Worm (Caenorhabditis elegans): ENCODE data around the gene unc-36.

Gene unc-36

DNA sequence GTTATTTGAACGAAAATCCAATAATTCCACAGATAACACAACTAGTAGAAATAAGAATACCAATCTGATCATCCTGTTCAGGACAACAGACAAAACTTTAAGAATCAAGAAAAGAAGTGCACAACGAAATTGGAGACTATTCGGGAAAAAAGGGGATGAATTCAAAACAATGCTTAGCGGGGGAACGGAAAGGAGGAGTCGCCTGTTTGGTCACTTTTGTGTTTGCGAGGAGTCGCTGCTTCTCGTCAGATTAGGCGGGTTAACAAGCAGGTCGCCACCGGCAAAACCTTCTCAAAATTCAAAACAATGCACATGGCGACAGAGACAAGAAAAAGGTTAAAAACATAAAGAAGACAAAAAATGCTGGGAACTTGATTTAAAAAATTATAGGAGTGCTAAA is 8.8 kb upstream of the unc-36 start, which contains the start of gene C30A5.10:
Gene C30A5.10 (minus strand): TSS at position 101 of the 400 bp plus-strand sequence.
- TF ChIP-seq C04F5.9 (tag; optimal IDR thresholded peaks at IDR 0.05) (no peak), grh-1 (GFP tag; IDR thresholded peaks at IDR 0.05) (no peak), ceh-63 (GFP tag; optimal IDR thresholded peaks at IDR 0.05) (no peak), nhr-71 (tag; optimal IDR thresholded peaks at IDR 0.05) (no peak), irx-1 (tag; optimal IDR thresholded peaks at IDR 0.05) (no peak), unc-62 (GFP tag; optimal IDR thresholded peaks at IDR 0.05) (no peak), ces-1 (GFP tag; optimal IDR thresholded peaks at IDR 0.05) (no peak), nhr-47 (tag; optimal IDR thresholded peaks at IDR 0.05) (no peak), mab-9 (GFP tag; IDR thresholded peaks at IDR 0.05) (no peak), sup-37 (GFP tag; optimal IDR thresholded peaks at IDR 0.05) (no peak), aha-1 (tag; optimal IDR thresholded peaks at IDR 0.05) (no peak), nhr-28 (tag; optimal IDR thresholded peaks at IDR 0.05) (no peak), C16A3.4 (tag; optimal IDR thresholded peaks at IDR 0.05) (no peak), lin-13 (GFP tag; optimal IDR thresholded peaks at IDR 0.05) (no peak), nhr-90 (tag; optimal IDR thresholded peaks at IDR 0.05; ENCODE audit: poor library complexity) (no peak), ceh-82 (tag; optimal IDR thresholded peaks at IDR 0.05) (no peak), zip-4 (GFP tag; optimal IDR thresholded peaks at IDR 0.05) (no peak)

DNA sequence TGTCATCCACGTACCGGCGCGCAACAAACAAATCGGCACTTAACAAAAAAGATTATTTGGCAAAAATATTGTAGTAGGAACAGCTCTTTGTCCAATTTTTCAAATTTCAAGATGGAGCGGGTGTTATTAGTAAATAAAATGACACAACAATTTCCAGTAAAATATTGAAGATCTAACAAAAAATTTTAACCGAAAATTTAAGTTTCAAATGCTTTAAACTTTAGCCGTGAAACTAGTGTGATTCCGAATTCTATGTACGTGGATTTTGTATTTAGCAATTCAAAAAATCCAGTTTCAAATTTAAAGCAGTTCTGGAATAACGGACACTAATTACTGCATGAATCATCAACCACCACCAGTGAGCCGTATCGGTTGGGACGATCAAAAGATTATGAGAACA is 1.7 kb upstream of the unc-36 start, which contains the start of gene snb-5:
Gene snb-5 (plus strand): TSS at position 301 of the 400 bp plus-strand sequence.
- TF ChIP-seq aha-1 (tag; optimal IDR thresholded peaks at IDR 0.05), result no peak
- no peak for TF ChIP-seq fkh-4 (tag; optimal IDR thresholded peaks at IDR 0.05; ENCODE audit: borderline replicate concordance)
- no peak for TF ChIP-seq nhr-19 (GFP tag; conservative IDR thresholded peaks at IDR 0.05)
- TF ChIP-seq lin-39 (tag; optimal IDR thresholded peaks at IDR 0.05), result no peak
- no peak for TF ChIP-seq sox-4 (tag; optimal IDR thresholded peaks at IDR 0.05)

DNA sequence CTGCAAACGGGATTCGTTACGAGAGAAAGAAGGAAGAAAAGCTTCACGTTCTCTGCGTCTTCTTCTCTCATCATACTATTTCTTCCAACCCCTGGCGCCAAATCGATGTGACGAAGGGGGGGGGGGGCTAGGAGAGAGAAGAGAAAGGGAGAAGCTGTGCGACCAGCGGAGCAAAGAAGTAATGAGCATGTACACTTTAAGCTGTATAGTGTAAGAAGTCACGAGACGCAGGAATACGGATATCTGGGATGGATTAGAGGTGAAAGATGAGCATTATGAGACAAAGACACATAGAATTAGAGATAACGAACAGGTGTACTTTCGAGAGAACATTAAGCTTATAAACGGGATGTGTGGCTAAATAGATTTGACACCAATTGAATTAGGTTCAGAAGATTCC is 743 bp upstream of the unc-36 start:
- TF ChIP-seq mab-9 (GFP tag; IDR thresholded peaks at IDR 0.05) (no peak), C04F5.9 (tag; optimal IDR thresholded peaks at IDR 0.05) (no peak), ama-1 (optimal IDR thresholded peaks at IDR 0.05) (no peak), jun-1 (tag; optimal IDR thresholded peaks at IDR 0.05) (no peak), efl-1 (optimal IDR thresholded peaks at IDR 0.05) (peak; percentile 46 to 48), efl-1 (GFP tag; optimal IDR thresholded peaks at IDR 0.05 in 1 of 2) (peak; percentile 38 to 86), aly-2 (tag; optimal IDR thresholded peaks at IDR 0.05) (no peak), efl-3 (GFP tag; optimal IDR thresholded peaks at IDR 0.05) (no peak), dpl-1 (GFP tag; optimal IDR thresholded peaks at IDR 0.05) (peak in 1 of 3 experiments; percentile 32), unc-98 (GFP tag; IDR thresholded peaks at IDR 0.05) (0 out of 2 replicates have a peak, but pooled peaks have one; percentile 10), nhr-76 (tag; optimal IDR thresholded peaks at IDR 0.05) (no peak), mef-2 (tag; optimal IDR thresholded peaks at IDR 0.05) (no peak), nhr-84 (tag; optimal IDR thresholded peaks at IDR 0.05) (no peak), isw-1 (GFP tag; IDR thresholded peaks at IDR 0.05) (peak; percentile 31), lin-35 (GFP tag; optimal IDR thresholded peaks at IDR 0.05) (peak in 1 of 2 experiments; percentile 51), pax-3 (tag; optimal IDR thresholded peaks at IDR 0.05) (peak; percentile 42), lin-39 (tag; optimal IDR thresholded peaks at IDR 0.05) (no peak), fos-1 (tag; optimal IDR thresholded peaks at IDR 0.05) (no peak), unc-130 (tag; optimal IDR thresholded peaks at IDR 0.05) (no peak), nhr-85 (tag) (no peak), elt-3 (tag; optimal IDR thresholded peaks at IDR 0.05) (no peak), ceh-82 (tag; optimal IDR thresholded peaks at IDR 0.05) (peak in 2 of 3 experiments; percentile 17 to 55), snu-23 (GFP tag; optimal IDR thresholded peaks at IDR 0.05) (no peak), lin-13 (GFP tag; optimal IDR thresholded peaks at IDR 0.05) (no peak), pag-3 (tag; optimal IDR thresholded peaks at IDR 0.05; ENCODE audit: borderline replicate concordance, insufficient read depth) (no peak), lir-3 (tag; optimal IDR thresholded peaks at IDR 0.05; ENCODE audit: poor library complexity) (peak; percentile 19), ets-5 (GFP tag; IDR thresholded peaks at IDR 0.05) (no peak), ceh-63 (GFP tag; optimal IDR thresholded peaks at IDR 0.05) (no peak), tbx-2 (tag; optimal IDR thresholded peaks at IDR 0.05) (peak; percentile 55), ceh-88 (GFP tag; IDR thresholded peaks at IDR 0.05) (no peak), C34B4.2 (tag; optimal IDR thresholded peaks at IDR 0.05) (no peak), Y116A8C.19 (tag; optimal IDR thresholded peaks at IDR 0.05; ENCODE audit: borderline replicate concordance) (no peak), tlp-1 (tag; optimal IDR thresholded peaks at IDR 0.05) (no peak), alr-1 (tag; optimal IDR thresholded peaks at IDR 0.05; ENCODE audit: borderline replicate concordance) (no peak)
